Worm (Caenorhabditis elegans): ENCODE data around the gene Y50D4C.12.

Gene Y50D4C.12

DNA sequence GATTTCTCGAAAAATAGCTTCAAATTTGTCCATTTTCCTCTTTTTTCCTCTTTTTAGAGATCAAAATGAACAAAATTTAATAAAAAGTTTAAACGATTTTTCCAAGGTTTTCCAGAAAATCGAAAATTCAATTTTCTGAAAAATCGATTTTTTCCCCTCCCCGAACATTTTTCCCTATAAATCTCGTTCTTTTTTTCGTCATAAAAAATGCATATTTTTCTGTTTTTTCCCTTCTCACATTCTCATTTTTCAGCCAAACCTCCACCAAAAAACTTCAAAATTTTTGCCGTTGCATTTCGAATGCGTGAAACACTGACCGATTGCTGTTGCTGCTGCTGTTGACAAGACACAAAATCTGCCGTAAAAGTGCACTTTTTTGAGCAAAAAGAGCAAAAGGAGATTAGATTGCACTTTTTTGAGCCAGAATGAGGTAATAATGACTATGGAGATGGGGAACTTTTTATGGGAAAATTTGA is at the start of gene Y50D4C.12, which contains the start of gene unc-34:
TSS of gene Y50D4C.12 (plus strand) at position 301 of the 476 bp plus-strand sequence.
TSS of gene unc-34 (plus strand) at position 426 of the 476 bp plus-strand sequence.
- TF ChIP-seq unc-62 (GFP tag; optimal IDR thresholded peaks at IDR 0.05), result no peak

DNA sequence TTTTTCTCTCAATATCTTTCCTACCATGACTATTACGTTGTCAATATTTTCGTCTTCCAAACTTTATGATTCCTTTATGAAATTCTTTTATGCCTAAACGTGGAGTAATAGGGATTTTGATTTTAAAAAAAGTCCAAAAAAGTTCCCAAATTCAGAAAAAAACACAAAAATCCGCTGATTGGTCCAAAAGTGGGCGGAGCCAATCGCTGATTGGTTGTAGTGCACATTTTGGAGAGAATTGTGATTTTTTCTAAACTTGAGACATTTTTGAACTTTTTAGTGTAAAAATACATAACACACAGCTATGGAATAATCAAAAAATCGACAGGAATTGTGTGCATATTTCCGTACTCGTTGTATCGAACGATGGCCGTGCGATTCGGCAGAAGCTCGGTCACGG is 43.0 kb upstream of the Y50D4C.12 start:
- no peak for TF ChIP-seq unc-62 (GFP tag; optimal IDR thresholded peaks at IDR 0.05)

- no peak for TF ChIP-seq unc-62 (GFP tag; optimal IDR thresholded peaks at IDR 0.05)
Observed at ce11 chrV:942556-942955, 39.8 kb upstream of the Y50D4C.12 start.

DNA sequence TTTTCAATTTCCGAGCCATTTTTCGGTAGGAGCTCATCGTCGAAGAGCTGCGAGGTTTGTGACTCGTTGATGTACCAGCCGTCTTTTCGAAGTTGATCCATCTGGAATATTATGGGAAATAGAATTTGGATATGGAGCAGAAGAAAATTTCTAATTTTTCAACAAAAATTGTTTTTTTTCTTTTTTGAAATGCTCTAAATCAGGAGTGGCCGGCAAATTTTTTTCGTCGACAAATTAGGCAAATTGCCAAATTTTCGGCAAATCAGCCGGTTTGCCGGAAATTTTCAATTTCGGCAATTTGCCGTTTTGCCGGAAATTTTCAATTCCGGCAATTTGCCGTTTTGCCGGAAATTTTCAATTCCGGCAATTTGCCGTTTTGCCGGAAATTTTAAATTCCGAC is 37.2 kb upstream of the Y50D4C.12 start, which contains the start of gene Y50D4C.3:
TSS of gene Y50D4C.3 (minus strand) at position 101 of the 400 bp plus-strand sequence.
- TF ChIP-seq unc-62 (GFP tag; optimal IDR thresholded peaks at IDR 0.05), result no peak

- TF ChIP-seq unc-62 (GFP tag; optimal IDR thresholded peaks at IDR 0.05), result no peak
Observed at ce11 chrV:945828-946227, 36.6 kb upstream of the Y50D4C.12 start.

- TF ChIP-seq unc-62 (GFP tag; optimal IDR thresholded peaks at IDR 0.05), result no peak
Observed at ce11 chrV:949084-949483, 33.3 kb upstream of the Y50D4C.12 start.

DNA sequence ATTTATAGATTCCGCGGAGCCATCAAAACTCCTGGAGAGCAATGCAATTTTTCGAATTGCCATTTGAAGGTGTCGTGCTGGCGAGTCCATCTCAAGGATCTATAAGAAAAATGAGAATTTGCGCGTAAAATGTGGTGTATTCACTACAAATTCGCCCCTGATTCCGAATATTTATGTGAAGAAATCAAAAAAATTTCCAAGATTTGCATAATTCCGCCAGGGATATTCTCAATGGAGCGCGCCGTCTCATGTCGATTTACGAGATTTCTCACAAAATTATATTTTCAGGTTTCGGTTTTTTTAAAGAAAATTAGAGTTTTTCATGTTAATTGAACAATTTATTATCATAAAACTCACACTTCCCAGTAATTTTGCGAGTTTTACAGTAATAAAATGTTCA is 32.6 kb upstream of the Y50D4C.12 start, which contains the start of gene Y50D4C.6:
TSS of gene Y50D4C.6 (minus strand) at position 101 of the 400 bp plus-strand sequence.
- no peak for TF ChIP-seq unc-62 (GFP tag; optimal IDR thresholded peaks at IDR 0.05)

- no peak for TF ChIP-seq unc-62 (GFP tag; optimal IDR thresholded peaks at IDR 0.05)
Observed at ce11 chrV:964739-965283, 17.6 kb upstream of the Y50D4C.12 start, which contains the start of gene sqv-6. Gene sqv-6, minus strand, starts transcription at chrV:964789.

DNA sequence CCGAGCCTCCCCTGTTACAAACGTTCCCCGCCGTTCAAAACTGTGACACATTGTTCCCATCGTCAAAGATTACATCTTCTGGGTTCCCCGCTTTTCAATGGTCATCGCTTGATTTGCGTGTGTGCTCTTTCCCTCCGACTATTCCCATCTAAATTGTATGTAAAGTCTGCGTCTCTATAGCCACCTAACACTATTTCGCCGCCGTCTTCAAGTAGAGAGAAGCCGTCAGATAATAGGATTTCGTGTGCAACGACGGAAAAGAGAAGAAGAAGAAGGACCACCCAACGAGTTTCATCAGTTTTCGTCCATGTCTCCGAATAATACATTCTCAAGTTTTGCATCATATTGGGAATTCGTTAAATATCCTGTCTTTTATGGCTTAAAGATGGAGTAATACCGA is 16.2 kb upstream of the Y50D4C.12 start:
- no peak for TF ChIP-seq unc-62 (GFP tag; optimal IDR thresholded peaks at IDR 0.05)

ce11 chrV:969005-969562 is 13.3 kb upstream of the Y50D4C.12 start:
- TF ChIP-seq unc-62 (GFP tag; optimal IDR thresholded peaks at IDR 0.05), result no peak

- no peak for TF ChIP-seq unc-62 (GFP tag; optimal IDR thresholded peaks at IDR 0.05)
Observed at ce11 chrV:975184-975583, 7.2 kb upstream of the Y50D4C.12 start.

DNA sequence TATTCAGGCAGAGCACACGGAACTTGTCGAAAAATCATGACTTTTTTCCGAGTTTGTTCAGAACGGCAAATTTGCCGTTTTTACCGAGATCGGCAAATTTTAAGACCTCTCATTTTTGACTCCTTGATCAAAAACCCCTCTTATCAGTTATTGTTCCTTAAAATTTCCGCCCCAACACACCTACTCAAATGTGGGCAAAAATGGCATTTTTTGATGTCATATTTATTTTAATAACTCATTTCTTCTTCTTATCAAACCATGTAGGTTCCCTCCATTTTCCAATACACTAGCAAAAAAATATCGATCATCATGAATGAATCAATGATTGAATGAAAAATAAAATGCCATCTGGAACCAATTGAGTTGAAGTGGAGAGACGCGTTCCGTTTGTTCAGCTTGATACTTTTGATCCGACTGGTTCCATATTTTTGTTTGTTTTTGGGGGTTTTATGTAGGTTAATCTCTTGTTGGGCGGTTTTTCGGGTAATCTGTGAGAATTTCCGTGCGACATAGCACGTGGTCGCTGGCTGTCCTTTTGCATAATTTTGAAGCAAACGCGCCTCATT is 5.8 kb upstream of the Y50D4C.12 start:
- no peak for TF ChIP-seq unc-62 (GFP tag; optimal IDR thresholded peaks at IDR 0.05)

DNA sequence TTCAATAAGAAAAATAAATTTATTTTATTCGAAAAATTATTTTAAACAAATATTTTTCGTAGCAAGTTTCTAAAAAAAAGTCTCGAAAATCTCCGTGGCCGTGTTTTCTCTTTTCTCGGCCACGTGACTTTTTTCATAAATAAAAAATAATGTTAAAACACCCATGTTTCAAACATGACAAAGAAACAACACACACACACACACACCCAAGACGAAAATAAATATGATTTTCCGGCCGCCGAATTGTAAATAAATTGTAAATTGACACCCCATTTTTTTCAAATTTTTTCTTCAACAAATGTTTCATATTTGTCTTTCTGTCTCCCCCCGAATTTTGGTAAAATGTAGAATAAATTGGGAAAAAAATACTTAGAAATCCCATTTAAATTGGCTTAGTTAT is 4.5 kb upstream of the Y50D4C.12 start:
- no peak for TF ChIP-seq unc-62 (GFP tag; optimal IDR thresholded peaks at IDR 0.05)

ce11 chrV:978617-979016 is 3.8 kb upstream of the Y50D4C.12 start:
- no peak for TF ChIP-seq unc-62 (GFP tag; optimal IDR thresholded peaks at IDR 0.05)

ce11 chrV:979698-980097 is 2.7 kb upstream of the Y50D4C.12 start:
- TF ChIP-seq unc-62 (GFP tag; optimal IDR thresholded peaks at IDR 0.05), result no peak

ce11 chrV:983120-983519 is 739 bp downstream of the Y50D4C.12 start:
- no peak for TF ChIP-seq unc-62 (GFP tag; optimal IDR thresholded peaks at IDR 0.05)

DNA sequence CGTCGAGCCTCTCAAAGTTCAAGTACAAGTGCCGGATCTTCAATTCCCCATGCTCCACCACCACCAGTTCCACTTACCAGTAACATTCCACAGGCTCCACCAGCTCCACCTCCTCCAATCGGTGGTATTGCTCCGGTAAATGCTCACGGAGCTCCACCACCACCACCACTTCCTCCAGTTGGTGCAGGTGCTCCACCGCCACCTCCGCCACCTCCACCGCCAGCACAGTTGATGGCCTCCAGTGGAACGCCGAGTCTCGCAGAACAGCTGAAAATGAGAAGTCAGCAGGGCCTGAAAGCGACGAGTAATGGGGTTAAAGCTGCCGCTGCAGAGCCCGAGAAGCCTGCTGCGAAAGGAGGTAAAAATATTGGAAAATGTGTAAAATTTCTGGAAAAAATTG is 7.9 kb downstream of the Y50D4C.12 start:
- no peak for TF ChIP-seq unc-62 (GFP tag; optimal IDR thresholded peaks at IDR 0.05)

Measured in whole organism, dauer.